Worm (Caenorhabditis elegans) whole organism, L1 larva: ENCODE measurements around the gene C07E3.9.

ENCODE experiments used
- alr-1 ChIP-seq: fragments of 200-800 bp; sonication (Bioruptor generic); optimal IDR thresholded peaks from 2 replicates; lab custom pipeline; 2018; ENCODE audit warnings: borderline replicate concordance, mild to moderate bottlenecking, missing genetic modification characterization, missing compliant biosample characterization
- ama-1 ChIP-seq: fragments of 150-350 bp; optimal IDR thresholded peaks from 2 replicates; lab custom pipeline; 2014
- blmp-1 ChIP-seq: fragments of 150-350 bp; optimal IDR thresholded peaks from 2 replicates; lab custom pipeline; 2014; ENCODE audit warnings: missing biosample characterization, missing genetic modification characterization
- ces-1 ChIP-seq: fragments of 150-350 bp; optimal IDR thresholded peaks from 2 replicates; lab custom pipeline; 2014; ENCODE audit warnings: missing biosample characterization, missing genetic modification reagents, missing genetic modification characterization
- dpl-1 ChIP-seq, 3 experiments: fragments of 150-350 bp in 2 of 3; sonication (generic microtip) in 1 of 3; optimal IDR thresholded peaks; 2 replicates each; lab custom pipeline; 2014 to 2017; ENCODE audit warnings: missing biosample characterization in 3 of 3, missing genetic modification characterization in 3 of 3, missing genetic modification reagents in 3 of 3
- egl-27 ChIP-seq, 2 experiments: fragments of 150-350 bp in 1 of 2; sonication (generic microtip); optimal IDR thresholded peaks; 3 replicates each; lab custom pipeline; 2017 to 2018; ENCODE audit warnings: missing biosample characterization in 2 of 2, missing genetic modification characterization in 2 of 2, missing genetic modification reagents in 2 of 2
- jun-1 ChIP-seq: fragments of 150-350 bp; optimal IDR thresholded peaks from 2 replicates; lab custom pipeline; 2014; ENCODE audit warnings: missing biosample characterization, missing genetic modification reagents, missing genetic modification characterization
- mef-2 ChIP-seq: fragments of 150-350 bp; optimal IDR thresholded peaks from 2 replicates; lab custom pipeline; 2014; ENCODE audit warnings: missing biosample characterization, missing genetic modification characterization
- pqm-1 ChIP-seq: sonication (generic microtip); optimal IDR thresholded peaks from 3 replicates; lab custom pipeline; 2017; ENCODE audit warnings: missing biosample characterization, missing genetic modification characterization
- tbx-2 ChIP-seq: sonication (generic microtip); optimal IDR thresholded peaks from 2 replicates; lab custom pipeline; 2016; ENCODE audit warnings: missing genetic modification characterization, missing compliant biosample characterization

- TF ChIP-seq ama-1 (lab: Kevin White, UChicago), result no peak
- TF ChIP-seq ces-1 (GFP tag; lab: Kevin White, UChicago), result no peak
- no peak for TF ChIP-seq egl-27 (tag; optimal IDR thresholded peaks at IDR 0.05; lab: Kevin White, UChicago)
- TF ChIP-seq blmp-1 (tag; lab: Kevin White, UChicago), result no peak
- no peak for TF ChIP-seq pqm-1 (tag; lab: Kevin White, UChicago)
- TF ChIP-seq jun-1 (tag; lab: Kevin White, UChicago), result no peak
- no peak for TF ChIP-seq mef-2
- TF ChIP-seq dpl-1 (GFP tag; optimal IDR thresholded peaks at IDR 0.05; lab: Kevin White, UChicago), result no peak
- no peak for TF ChIP-seq tbx-2 (tag; lab: Kevin White, UChicago)
- TF ChIP-seq alr-1 (tag; lab: Kevin White, UChicago), result no peak
Observed at ce11 chrII:10345012-10345411, 5.5 kb upstream of the C07E3.9 start, which contains the start of gene pro-2.
